Worm (Caenorhabditis elegans) whole organism, L4 larva: ENCODE results near the gene arrd-28.

ENCODE experiments used
- F37D6.2 ChIP-seq: sonication (generic microtip); optimal IDR thresholded peaks from 2 replicates; lab custom pipeline; 2016; ENCODE audit warnings: mild to moderate bottlenecking, missing genetic modification characterization, missing compliant biosample characterization
- R02D3.7 ChIP-seq: fragments of 150-350 bp; sonication (generic microtip); optimal IDR thresholded peaks from 3 replicates; lab custom pipeline; 2014; ENCODE audit warnings: missing biosample characterization, missing genetic modification characterization
- Y105C5A.15 ChIP-seq: fragments of 200-800 bp; sonication (Bioruptor generic); IDR thresholded peaks from 2 replicates; pipeline ENCODE4 v1.3.6; 2022; ENCODE audit warnings: missing genetic modification characterization, missing compliant biosample characterization
- Y75B8A.6 ChIP-seq: fragments of 200-800 bp; sonication (Bioruptor generic); IDR thresholded peaks from 2 replicates; pipeline ENCODE4 v1.3.6; 2022; ENCODE audit warnings: missing genetic modification reagents, missing genetic modification characterization, missing compliant biosample characterization
- aha-1 ChIP-seq: fragments of 150-350 bp; peaks from one replicate; lab custom pipeline; 2014; ENCODE audit warnings: missing biosample characterization, missing genetic modification characterization
- ceh-28 ChIP-seq: fragments of 150-350 bp; optimal IDR thresholded peaks from 2 replicates; lab custom pipeline; 2014; ENCODE audit warnings: missing biosample characterization, missing genetic modification reagents, missing genetic modification characterization
- ceh-32 ChIP-seq: sonication (generic microtip); optimal IDR thresholded peaks from 2 replicates; lab custom pipeline; 2016; ENCODE audit warnings: mild to moderate bottlenecking, missing genetic modification characterization, missing compliant biosample characterization; ENCODE audit not compliant: poor library complexity
- ceh-44 ChIP-seq: fragments of 200-800 bp; sonication (Bioruptor generic); IDR thresholded peaks from 2 replicates; pipeline ENCODE4 v1.3.6; 2022; ENCODE audit warnings: missing genetic modification reagents, missing genetic modification characterization, missing compliant biosample characterization
- ceh-62 ChIP-seq: sonication (generic microtip); optimal IDR thresholded peaks from 2 replicates; lab custom pipeline; 2017; ENCODE audit warnings: missing biosample characterization, missing genetic modification characterization
- ceh-82 ChIP-seq: sonication (generic microtip); optimal IDR thresholded peaks from 2 replicates; lab custom pipeline; 2017; ENCODE audit warnings: missing biosample characterization, missing genetic modification characterization
- cey-2 ChIP-seq: sonication (generic microtip); optimal IDR thresholded peaks from 3 replicates; lab custom pipeline; 2017; ENCODE audit warnings: missing genetic modification characterization, mild to moderate bottlenecking, missing compliant biosample characterization, antibody characterized with exemption, borderline replicate concordance; ENCODE audit not compliant: insufficient read depth
- ctbp-1 ChIP-seq: fragments of 200-800 bp; sonication (Bioruptor generic); IDR thresholded peaks from 2 replicates; pipeline ENCODE4 v1.3.6; 2022; ENCODE audit warnings: missing genetic modification reagents, missing genetic modification characterization, missing compliant biosample characterization
- daf-8 ChIP-seq: fragments of 200-800 bp; sonication (Bioruptor generic); IDR thresholded peaks from 2 replicates; pipeline ENCODE4 v1.3.6; 2022; ENCODE audit warnings: missing genetic modification characterization, missing compliant biosample characterization
- dmd-6 ChIP-seq: fragments of 200-800 bp; sonication (Bioruptor generic); IDR thresholded peaks from 2 replicates; pipeline ENCODE4 v1.3.6; 2022; ENCODE audit warnings: missing genetic modification reagents, missing genetic modification characterization, missing compliant biosample characterization
- dmd-8 ChIP-seq: fragments of 200-800 bp; sonication (Bioruptor generic); IDR thresholded peaks from 2 replicates; pipeline ENCODE4 v1.3.6; 2022; ENCODE audit warnings: missing genetic modification characterization, missing compliant biosample characterization
- dmd-9 ChIP-seq: fragments of 200-800 bp; sonication (Bioruptor generic); IDR thresholded peaks from 2 replicates; pipeline ENCODE4 v1.3.6; 2022; ENCODE audit warnings: missing genetic modification reagents, missing genetic modification characterization, missing compliant biosample characterization
- duxl-1 ChIP-seq: sonication (generic microtip); optimal IDR thresholded peaks from 2 replicates; lab custom pipeline; 2016; ENCODE audit warnings: mild to moderate bottlenecking, missing genetic modification characterization, moderate library complexity, missing compliant biosample characterization; ENCODE audit not compliant: poor library complexity
- egl-27 ChIP-seq: sonication (generic microtip); optimal IDR thresholded peaks from 3 replicates; lab custom pipeline; 2017; ENCODE audit warnings: missing biosample characterization, missing genetic modification reagents, missing genetic modification characterization
- fkh-10 ChIP-seq: fragments of 150-350 bp; optimal IDR thresholded peaks from 2 replicates; lab custom pipeline; 2014; ENCODE audit warnings: missing biosample characterization, missing genetic modification reagents, missing genetic modification characterization
- hif-1 ChIP-seq, 2 experiments: sonication (generic microtip); optimal IDR thresholded peaks; 2 replicates each; lab custom pipeline; 2016 to 2017; ENCODE audit warnings: missing compliant biosample characterization in 2 of 2, missing genetic modification characterization in 2 of 2, missing genetic modification reagents in 2 of 2, missing genotype in 2 of 2, mild to moderate bottlenecking in 1 of 2
- hlh-11 ChIP-seq: fragments of 200-800 bp; sonication (Bioruptor generic); optimal IDR thresholded peaks from 2 replicates; lab custom pipeline; 2018; ENCODE audit warnings: mild to moderate bottlenecking, missing genetic modification characterization, missing compliant biosample characterization
- hlh-30 ChIP-seq: sonication (generic microtip); optimal IDR thresholded peaks from 2 replicates; lab custom pipeline; 2017; ENCODE audit warnings: antibody characterized with exemption, mild to moderate bottlenecking, missing genetic modification characterization, missing compliant biosample characterization; ENCODE audit not compliant: insufficient read depth
- jun-1 ChIP-seq: fragments of 150-350 bp; optimal IDR thresholded peaks from 2 replicates; lab custom pipeline; 2014; ENCODE audit warnings: missing biosample characterization, missing genetic modification reagents, missing genetic modification characterization
- lin-15B ChIP-seq: fragments of 150-350 bp; sonication (generic microtip); optimal IDR thresholded peaks from 3 replicates; lab custom pipeline; 2014; ENCODE audit warnings: missing biosample characterization, missing genetic modification characterization
- lin-29 ChIP-seq: fragments of 200-800 bp; sonication (Bioruptor generic); IDR thresholded peaks from 2 replicates; pipeline ENCODE4 v1.3.6; 2022; ENCODE audit warnings: missing genetic modification reagents, missing genetic modification characterization, missing compliant biosample characterization
- lsy-2 ChIP-seq, 2 experiments: fragments of 150-350 bp in 1 of 2; sonication (generic microtip) in 1 of 2; optimal IDR thresholded peaks; 2 replicates each; lab custom pipeline; 2014 to 2017; ENCODE audit warnings: missing biosample characterization in 2 of 2, missing genetic modification characterization in 2 of 2
- madf-9 ChIP-seq: fragments of 200-800 bp; sonication (Bioruptor generic); conservative IDR thresholded peaks from 2 replicates; pipeline ENCODE4 v1.3.6; 2022; ENCODE audit warnings: missing genetic modification reagents, missing genetic modification characterization, missing compliant biosample characterization
- mdt-29 ChIP-seq: fragments of 200-800 bp; sonication (Bioruptor generic); IDR thresholded peaks from 2 replicates; pipeline ENCODE4 v1.3.6; 2022; ENCODE audit warnings: missing genetic modification reagents, missing genetic modification characterization, missing compliant biosample characterization
- mep-1 ChIP-seq: fragments of 150-350 bp; sonication (generic microtip); optimal IDR thresholded peaks from 3 replicates; lab custom pipeline; 2014; ENCODE audit warnings: missing biosample characterization, missing genetic modification characterization
- mes-2 ChIP-seq: sonication (generic microtip); optimal IDR thresholded peaks from 2 replicates; lab custom pipeline; 2016; ENCODE audit warnings: missing genotype, mild to moderate bottlenecking, missing genetic modification characterization, missing compliant biosample characterization; ENCODE audit not compliant: poor library complexity, severe bottlenecking
- mxl-3 ChIP-seq: fragments of 200-800 bp; sonication (Bioruptor generic); optimal IDR thresholded peaks from 2 replicates; lab custom pipeline; 2018; ENCODE audit warnings: mild to moderate bottlenecking, missing genetic modification characterization, missing compliant biosample characterization
- nhr-10 ChIP-seq: fragments of 150-350 bp; optimal IDR thresholded peaks from 2 replicates; lab custom pipeline; 2014; ENCODE audit warnings: missing biosample characterization, missing genetic modification characterization
- nhr-111 ChIP-seq: fragments of 200-800 bp; sonication (Bioruptor generic); optimal IDR thresholded peaks from 2 replicates; lab custom pipeline; 2018; ENCODE audit warnings: mild to moderate bottlenecking, missing genetic modification characterization, missing compliant biosample characterization
- nhr-237 ChIP-seq: sonication (generic microtip); optimal IDR thresholded peaks from 2 replicates; lab custom pipeline; 2017; ENCODE audit warnings: missing biosample characterization, missing genetic modification characterization
- nhr-25 ChIP-seq: sonication (generic microtip); optimal IDR thresholded peaks from 2 replicates; lab custom pipeline; 2017; ENCODE audit warnings: missing genetic modification characterization, mild to moderate bottlenecking, missing compliant biosample characterization, antibody characterized with exemption, moderate library complexity, borderline replicate concordance; ENCODE audit not compliant: insufficient read depth
- nhr-42 ChIP-seq: fragments of 200-800 bp; sonication (Bioruptor generic); IDR thresholded peaks from 2 replicates; pipeline ENCODE4 v1.3.6; 2022; ENCODE audit warnings: missing genetic modification characterization, missing compliant biosample characterization
- nhr-48 ChIP-seq: sonication (generic microtip); optimal IDR thresholded peaks from 2 replicates; lab custom pipeline; 2016; ENCODE audit warnings: mild to moderate bottlenecking, missing genetic modification characterization, missing compliant biosample characterization
- nhr-76 ChIP-seq: fragments of 150-350 bp; optimal IDR thresholded peaks from 2 replicates; lab custom pipeline; 2014; ENCODE audit warnings: missing biosample characterization, missing genetic modification characterization
- pha-4 ChIP-seq, 2 experiments: fragments of 150-350 bp in 1 of 2; fragments of 200-800 bp in 1 of 2; sonication (Bioruptor generic) in 1 of 2; IDR thresholded peaks in 1 of 2; optimal IDR thresholded peaks in 1 of 2; 2 replicates each; pipeline versions ENCODE4 v1.3.6 to Lab custom; 2014 to 2022; ENCODE audit warnings: missing genetic modification characterization in 2 of 2, missing genetic modification reagents in 2 of 2, missing biosample characterization in 1 of 2, missing compliant biosample characterization in 1 of 2
- php-3 ChIP-seq: fragments of 200-800 bp; sonication (Bioruptor generic); IDR thresholded peaks from 2 replicates; pipeline ENCODE4 v1.3.6; 2022; ENCODE audit warnings: missing genetic modification reagents, missing genetic modification characterization, missing compliant biosample characterization
- pqm-1 ChIP-seq: sonication (generic microtip); optimal IDR thresholded peaks from 2 replicates; lab custom pipeline; 2017; ENCODE audit warnings: missing biosample characterization, missing genetic modification characterization
- skn-1 ChIP-seq: fragments of 150-350 bp; optimal IDR thresholded peaks from 2 replicates; lab custom pipeline; 2014; ENCODE audit warnings: missing biosample characterization, missing genetic modification characterization
- snpc-4 ChIP-seq: fragments of 150-350 bp; optimal IDR thresholded peaks from 2 replicates; lab custom pipeline; 2014; ENCODE audit warnings: missing biosample characterization, missing genetic modification characterization
- tag-97 ChIP-seq: fragments of 200-800 bp; sonication (Bioruptor generic); IDR thresholded peaks from 2 replicates; pipeline ENCODE4 v1.3.6; 2022; ENCODE audit warnings: missing genetic modification characterization, missing compliant biosample characterization
- vab-7 ChIP-seq: fragments of 200-800 bp; sonication (Bioruptor generic); IDR thresholded peaks from 2 replicates; pipeline ENCODE4 v1.3.6; 2022; ENCODE audit warnings: missing genetic modification reagents, missing genetic modification characterization, missing compliant biosample characterization
- zfp-3 ChIP-seq: fragments of 200-800 bp; sonication (Bioruptor generic); conservative IDR thresholded peaks from 2 replicates; pipeline ENCODE4 v1.3.6; 2022; ENCODE audit warnings: missing genetic modification reagents, missing genetic modification characterization, missing compliant biosample characterization
- zip-11 ChIP-seq: fragments of 200-800 bp; sonication (Bioruptor generic); IDR thresholded peaks from 2 replicates; pipeline ENCODE4 v1.3.6; 2022; ENCODE audit warnings: missing genetic modification characterization, missing compliant biosample characterization
- zip-2 ChIP-seq: fragments of 150-350 bp; optimal IDR thresholded peaks from 2 replicates; lab custom pipeline; 2014; ENCODE audit warnings: missing biosample characterization, missing genetic modification characterization
- ztf-7 ChIP-seq: fragments of 150-350 bp; optimal IDR thresholded peaks from 2 replicates; lab custom pipeline; 2014; ENCODE audit warnings: missing biosample characterization, missing genetic modification characterization

Gene arrd-28

ce11 chrX:10145011-10145410 lies 38.8 kb upstream of the arrd-28 start (continued):
- TF ChIP-seq mdt-29 (GFP tag; lab: Robert Waterston, UW) (0 out of 2 replicates have a peak, but pooled peaks have one; percentile 58), nhr-76 (tag; lab: Kevin White, UChicago) (no peak), egl-27 (tag; lab: Kevin White, UChicago) (no peak), lin-15B (tag; lab: Kevin White, UChicago) (no peak), Y105C5A.15 (GFP tag; lab: Robert Waterston, UW) (peak; percentile 79; the same call in 1 of the 2 replicates), nhr-111 (peak; percentile 76), hif-1 (tag; optimal IDR thresholded peaks at IDR 0.05; lab: Kevin White, UChicago) (peak in 1 of 2 experiments; percentile 6), cey-2 (tag; lab: Kevin White, UChicago) (no peak), jun-1 (no peak), ceh-82 (tag; lab: Kevin White, UChicago) (no peak), dmd-6 (GFP tag; lab: Robert Waterston, UW) (peak; percentile 68), nhr-10 (no peak), pha-4 (GFP tag; IDR thresholded peaks at IDR 0.05; lab: Robert Waterston, UW) (peak; percentile 85), pha-4 (tag; optimal IDR thresholded peaks at IDR 0.05; lab: Kevin White, UChicago) (no peak), nhr-237 (tag; lab: Kevin White, UChicago) (no peak), ztf-7 (peak; percentile 57), skn-1 (tag; lab: Kevin White, UChicago) (no peak), tag-97 (GFP tag; lab: Robert Waterston, UW) (no peak), zip-11 (GFP tag; lab: Robert Waterston, UW) (no peak), duxl-1 (peak; percentile 85), ceh-62 (tag; lab: Kevin White, UChicago) (no peak), vab-7 (peak; percentile 85)

ce11 chrX:10146592-10146991 lies 37.2 kb upstream of the arrd-28 start, which contains the start of gene unc-115:
TSS of gene unc-115 (plus strand) at chrX:10146892.
- peak; percentile 87 for TF ChIP-seq mep-1 (tag; lab: Kevin White, UChicago)
- peak; percentile 72 for TF ChIP-seq hlh-30 (tag; lab: Kevin White, UChicago)
- no peak for TF ChIP-seq tag-97 (GFP tag; lab: Robert Waterston, UW)
- peak; percentile 92 for TF ChIP-seq hlh-11
- TF ChIP-seq daf-8 = 0 out of 2 replicates have a peak, but pooled peaks have one; percentile 59
- peak; percentile 61 for TF ChIP-seq ceh-32 (tag; lab: Kevin White, UChicago)
- no peak for TF ChIP-seq nhr-237 (tag; lab: Kevin White, UChicago)
- peak; percentile 77; the same call in 1 of the 2 replicates for TF ChIP-seq dmd-8 (GFP tag; lab: Robert Waterston, UW)
- TF ChIP-seq ceh-28 (tag; lab: Kevin White, UChicago) = peak; percentile 78
- no peak for TF ChIP-seq zip-2 (tag; lab: Kevin White, UChicago)
- peak; percentile 57 for TF ChIP-seq nhr-48 (tag; lab: Kevin White, UChicago)
- TF ChIP-seq php-3 (GFP tag; lab: Robert Waterston, UW) = peak; percentile 31; the same call in 1 of the 2 replicates
- 0 out of 2 replicates have a peak, but pooled peaks have one; percentile 9 for TF ChIP-seq zfp-3
- TF ChIP-seq nhr-42 (GFP tag; lab: Robert Waterston, UW) = 0 out of 2 replicates have a peak, but pooled peaks have one; percentile 22
- peak; percentile 86 for TF ChIP-seq F37D6.2 (tag; lab: Kevin White, UChicago)
- TF ChIP-seq mes-2 = peak; percentile 83
- peak; percentile 75 for TF ChIP-seq madf-9 (GFP tag; lab: Robert Waterston, UW)
- peak; percentile 96 for TF ChIP-seq aha-1
- TF ChIP-seq duxl-1 = no peak
- TF ChIP-seq R02D3.7 (tag; lab: Kevin White, UChicago) = no peak
- peak; percentile 60 to 63 for TF ChIP-seq lsy-2 (tag; optimal IDR thresholded peaks at IDR 0.05; lab: Kevin White, UChicago)
- TF ChIP-seq ceh-62 (tag; lab: Kevin White, UChicago) = no peak
- TF ChIP-seq dmd-9 (GFP tag; lab: Robert Waterston, UW) = no peak
- TF ChIP-seq nhr-25 (tag; lab: Kevin White, UChicago) = peak; percentile 44
- TF ChIP-seq lin-29 = no peak
- TF ChIP-seq fkh-10 (GFP tag; lab: Kevin White, UChicago) = no peak
- no peak for TF ChIP-seq nhr-76 (tag; lab: Kevin White, UChicago)
- no peak for TF ChIP-seq Y75B8A.6 (GFP tag; lab: Robert Waterston, UW)
- TF ChIP-seq ceh-44 = no peak
- TF ChIP-seq pqm-1 (tag; lab: Kevin White, UChicago) = no peak
- peak; percentile 91 for TF ChIP-seq ctbp-1 (GFP tag; lab: Robert Waterston, UW)
- peak; percentile 85 for TF ChIP-seq mxl-3
- TF ChIP-seq snpc-4 (tag; lab: Kevin White, UChicago) = peak; percentile 6
